Worm (Caenorhabditis elegans): ENCODE data around the gene sprp-4.
"Not testable (repeated sequence)": the region's sequence is repeated elsewhere in the genome, so short reads cannot be mapped to it uniquely, and the experiment has no call there.

Gene sprp-4

DNA sequence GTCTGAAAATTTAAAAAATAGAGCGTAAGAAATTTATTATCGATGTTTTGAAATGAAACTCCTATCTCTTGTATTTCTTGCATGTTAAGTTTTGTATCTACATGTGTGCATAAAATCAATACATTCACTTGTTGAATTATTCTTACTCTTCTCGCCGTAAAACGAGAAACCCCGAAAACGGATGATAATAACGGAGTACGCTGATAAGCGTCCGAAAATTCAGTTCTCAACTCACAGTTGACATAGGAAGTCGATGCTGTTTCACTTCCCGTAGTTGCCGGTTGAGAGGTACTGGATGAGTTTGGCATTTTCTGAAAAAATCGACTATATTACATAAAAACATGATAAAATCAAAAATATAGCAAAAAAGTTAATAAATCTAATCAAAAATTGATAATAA, 18.0 kb downstream of the sprp-4 start, which contains the start of gene sec-15:
Gene sec-15 (minus strand): TSS at position 311 of the 400 bp plus-strand sequence.
- no peak for TF ChIP-seq snpc-4 (tag; optimal IDR thresholded peaks at IDR 0.05)

DNA sequence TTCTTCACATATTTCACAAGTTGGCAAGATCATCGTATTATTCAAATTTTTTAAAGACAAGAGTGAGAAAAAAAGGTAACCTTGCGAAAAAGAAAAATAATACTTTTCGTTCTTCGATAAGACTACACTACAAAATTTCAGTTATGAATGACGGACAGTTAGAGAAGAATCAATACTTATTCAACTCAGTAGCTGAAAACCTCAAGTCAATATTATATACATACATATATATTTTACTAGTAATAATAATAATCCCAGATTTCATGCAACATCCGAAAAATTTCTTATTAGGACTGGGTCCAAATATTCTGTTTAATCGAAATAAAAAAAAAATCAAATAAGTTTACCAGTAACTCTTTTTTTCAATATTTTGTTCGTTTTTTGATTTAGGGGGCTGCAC, 22.3 kb downstream of the sprp-4 start, which contains the start of gene C28G1.6:
Gene C28G1.6 (minus strand): TSS at position 101 of the 400 bp plus-strand sequence.
- TF ChIP-seq nhr-84 (tag; optimal IDR thresholded peaks at IDR 0.05) (no peak), elt-2 (tag; optimal IDR thresholded peaks at IDR 0.05) (peak; percentile 14), snu-23 (GFP tag; optimal IDR thresholded peaks at IDR 0.05) (no peak), mdl-1 (tag; optimal IDR thresholded peaks at IDR 0.05) (no peak), nhr-11 (tag; optimal IDR thresholded peaks at IDR 0.05) (no peak)

DNA sequence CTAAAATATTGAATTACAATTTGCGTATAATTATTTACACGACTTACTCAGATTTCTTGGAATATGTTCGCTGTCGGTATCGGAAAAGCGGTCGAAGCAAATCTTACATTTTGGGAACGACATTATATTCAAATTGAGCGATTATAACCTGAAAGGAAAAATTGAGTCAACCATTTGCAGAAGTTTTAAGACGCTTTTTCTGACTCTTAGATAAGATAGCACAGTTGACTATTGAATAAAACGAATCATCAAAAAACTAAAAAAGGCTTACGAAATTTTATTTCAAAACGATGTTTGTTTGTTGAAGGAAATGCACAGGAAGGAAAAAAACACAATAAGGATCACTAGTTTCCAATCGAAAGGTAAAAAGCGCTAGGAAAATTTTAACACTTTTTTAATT, 25.1 kb downstream of the sprp-4 start, which contains the start of gene rcs-1:
Gene rcs-1 (minus strand): TSS at position 176 of the 400 bp plus-strand sequence.
- no peak for TF ChIP-seq fkh-10 (GFP tag; optimal IDR thresholded peaks at IDR 0.05)
- no peak for TF ChIP-seq sup-37 (GFP tag; optimal IDR thresholded peaks at IDR 0.05)

DNA sequence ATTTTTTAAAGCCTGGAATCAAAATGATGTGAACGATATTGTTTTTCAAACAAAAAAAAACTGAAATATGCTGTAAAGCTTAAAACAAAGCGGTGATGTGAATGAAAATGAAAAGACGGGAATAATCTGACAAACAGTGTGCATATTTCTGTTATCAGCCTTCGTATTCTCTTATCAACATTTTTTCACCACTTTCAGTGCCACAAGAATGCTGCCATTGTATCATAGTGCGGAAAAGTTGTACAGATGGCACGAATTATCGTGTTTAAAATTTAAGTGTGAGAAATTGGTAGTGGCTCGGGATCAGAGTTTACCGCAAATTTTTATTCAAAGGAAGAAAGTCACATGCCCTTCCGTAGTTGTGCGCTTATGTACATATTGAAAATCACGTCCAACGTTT, 29.0 kb downstream of the sprp-4 start, which contains the start of gene ifd-1:
Gene ifd-1 (minus strand): TSS at position 12 of the 400 bp plus-strand sequence.
- TF ChIP-seq elt-2 (tag; optimal IDR thresholded peaks at IDR 0.05) (peak; percentile 92), ama-1 (optimal IDR thresholded peaks at IDR 0.05) (no peak), pqm-1 (tag; optimal IDR thresholded peaks at IDR 0.05) (peak; percentile 15), lin-35 (GFP tag; optimal IDR thresholded peaks at IDR 0.05) (peak in 1 of 2 experiments; percentile 34), nhr-90 (tag; optimal IDR thresholded peaks at IDR 0.05; ENCODE audit: poor library complexity) (peak; percentile 21), mep-1 (tag; optimal IDR thresholded peaks at IDR 0.05) (no peak), lin-13 (GFP tag; optimal IDR thresholded peaks at IDR 0.05) (no peak), jun-1 (tag; optimal IDR thresholded peaks at IDR 0.05) (peak; percentile 23), efl-1 (optimal IDR thresholded peaks at IDR 0.05) (no peak), efl-1 (GFP tag; optimal IDR thresholded peaks at IDR 0.05 in 1 of 2) (peak in 1 of 2 experiments; percentile 47)

DNA sequence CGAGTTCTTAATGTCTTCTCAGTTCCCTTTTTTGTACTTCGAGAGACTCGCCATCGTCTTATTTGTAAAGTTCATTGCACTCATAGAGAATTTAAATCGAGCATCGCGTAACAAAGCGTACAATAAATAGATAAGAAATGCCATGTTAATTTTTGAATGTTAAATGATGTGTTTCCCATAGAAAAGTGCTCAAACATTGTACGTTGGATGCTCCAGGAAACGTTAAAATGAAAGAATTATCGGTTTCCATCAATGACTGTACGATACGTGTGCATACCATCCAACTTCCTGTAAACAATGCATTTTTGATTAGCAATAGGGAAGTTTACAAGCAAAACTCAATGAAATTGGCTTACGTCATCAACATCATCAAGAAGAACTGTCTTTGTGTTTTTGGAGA, 32.8 kb downstream of the sprp-4 start:
- TF ChIP-seq elt-2 (tag; optimal IDR thresholded peaks at IDR 0.05) (peak; percentile 75), lin-35 (GFP tag; optimal IDR thresholded peaks at IDR 0.05) (peak in 1 of 2 experiments; percentile 13), egl-27 (tag; optimal IDR thresholded peaks at IDR 0.05) (no peak)

DNA sequence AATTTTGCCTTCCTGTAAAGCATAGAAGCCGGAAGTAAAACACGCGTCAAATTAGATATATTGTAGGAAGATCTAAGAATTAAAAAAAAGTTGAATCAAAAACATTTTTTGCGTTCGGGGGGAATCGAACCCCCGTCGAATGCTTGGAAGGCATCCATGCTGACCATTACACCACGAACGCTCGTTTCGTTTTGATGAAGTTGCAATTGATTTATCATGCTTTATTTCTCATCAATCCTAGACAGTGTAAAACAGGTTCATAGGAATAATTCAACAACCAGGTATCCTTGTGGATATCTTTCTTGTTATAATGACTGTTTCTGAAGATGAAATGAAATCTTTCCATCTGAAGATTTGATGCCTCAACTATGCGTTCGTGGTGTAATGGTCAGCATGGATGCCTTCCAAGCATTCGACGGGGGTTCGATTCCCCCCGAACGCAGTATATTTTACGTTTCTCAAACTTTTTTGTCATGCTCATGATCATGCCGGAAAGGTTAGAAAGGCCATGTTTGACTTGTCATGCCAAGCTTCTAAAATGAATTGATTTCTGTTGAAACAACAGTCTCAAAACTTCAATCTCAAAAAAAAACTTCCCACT, 33.5 kb downstream of the sprp-4 start:
- TF ChIP-seq tlp-1 (tag; optimal IDR thresholded peaks at IDR 0.05) (no peak), zip-4 (GFP tag; optimal IDR thresholded peaks at IDR 0.05) (no peak), blmp-1 (tag; optimal IDR thresholded peaks at IDR 0.05) (peak; percentile 5), ceh-82 (tag; optimal IDR thresholded peaks at IDR 0.05) (no peak), efl-1 (optimal IDR thresholded peaks at IDR 0.05) (no peak), efl-1 (GFP tag; optimal IDR thresholded peaks at IDR 0.05 in 1 of 2) (peak in 1 of 2 experiments; percentile 36), grh-1 (GFP tag; IDR thresholded peaks at IDR 0.05) (peak; percentile 16; the same call in 1 of the 2 replicates), ama-1 (optimal IDR thresholded peaks at IDR 0.05) (no peak)

DNA sequence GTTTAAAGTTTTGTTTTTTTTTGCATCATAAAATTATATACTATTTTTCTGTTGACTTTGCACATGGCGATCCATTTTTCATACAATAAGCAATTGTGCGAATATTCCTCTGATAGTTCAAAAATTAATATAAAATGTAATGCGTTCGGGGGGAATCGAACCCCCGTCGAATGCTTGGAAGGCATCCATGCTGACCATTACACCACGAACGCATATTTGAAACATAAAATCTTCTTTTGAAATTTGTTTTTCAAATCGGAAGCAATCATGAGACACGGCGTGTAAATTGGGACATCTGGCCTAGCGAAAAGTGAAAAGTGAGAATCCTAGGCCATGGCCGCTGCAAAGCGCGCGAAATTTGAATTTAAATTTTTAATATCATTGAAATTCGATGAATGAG, 35.0 kb downstream of the sprp-4 start:
- TF ChIP-seq nhr-19 (GFP tag; conservative IDR thresholded peaks at IDR 0.05) = 0 out of 2 replicates have a peak, but pooled peaks have one; percentile 13
- TF ChIP-seq efl-1 (optimal IDR thresholded peaks at IDR 0.05) = not testable (repeated sequence)
- peak in 1 of 2 experiments; percentile 17 for TF ChIP-seq efl-1 (GFP tag; optimal IDR thresholded peaks at IDR 0.05 in 1 of 2)
- TF ChIP-seq dpl-1 (GFP tag; optimal IDR thresholded peaks at IDR 0.05) = peak in 1 of 3 experiments; percentile 29

DNA sequence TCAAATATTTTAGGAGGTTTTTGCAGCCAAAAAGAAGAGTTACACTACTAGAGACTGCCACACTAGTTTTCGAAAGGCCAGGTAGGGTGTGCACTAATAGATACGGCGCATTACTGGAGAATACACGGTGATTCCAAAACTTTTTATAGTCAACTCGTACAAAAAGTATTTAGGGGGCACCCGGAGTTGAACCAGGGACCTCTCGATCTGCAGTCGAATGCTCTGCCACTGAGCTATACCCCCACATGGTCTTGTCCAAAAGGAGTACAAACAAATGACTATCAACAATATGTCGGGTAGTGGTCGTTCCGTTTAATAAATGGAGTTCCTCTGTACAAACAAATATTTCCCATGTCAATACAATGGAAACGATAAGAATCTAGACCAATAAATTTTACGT, 35.5 kb downstream of the sprp-4 start:
- no peak for TF ChIP-seq nhr-90 (tag; optimal IDR thresholded peaks at IDR 0.05; ENCODE audit: poor library complexity)
- TF ChIP-seq unc-130 (tag; optimal IDR thresholded peaks at IDR 0.05) = no peak
- TF ChIP-seq sox-4 (tag; optimal IDR thresholded peaks at IDR 0.05) = no peak
- no peak for TF ChIP-seq unc-62 (GFP tag; optimal IDR thresholded peaks at IDR 0.05)
- no peak for TF ChIP-seq dpl-1 (GFP tag; optimal IDR thresholded peaks at IDR 0.05)
- TF ChIP-seq fos-1 (tag; optimal IDR thresholded peaks at IDR 0.05) = no peak
- TF ChIP-seq egl-27 (tag; optimal IDR thresholded peaks at IDR 0.05) = no peak
- no peak for TF ChIP-seq efl-1 (optimal IDR thresholded peaks at IDR 0.05)
- TF ChIP-seq efl-1 (GFP tag; optimal IDR thresholded peaks at IDR 0.05 in 1 of 2) = no peak
- no peak for TF ChIP-seq nhr-237 (tag; optimal IDR thresholded peaks at IDR 0.05)
- TF ChIP-seq xbp-1 (tag; optimal IDR thresholded peaks at IDR 0.05) = no peak
- no peak for TF ChIP-seq skn-1 (tag; optimal IDR thresholded peaks at IDR 0.05)

Data from whole organism, L1 larva.